Worm (Caenorhabditis elegans) whole organism, L3 larva: ENCODE results near the gene qua-1.

Source experiments
- ZK546.5 ChIP-seq: sonication (generic microtip); optimal IDR thresholded peaks from 2 replicates; lab custom pipeline; 2017; ENCODE audit warnings: missing biosample characterization, missing genetic modification characterization
- ama-1 ChIP-seq: fragments of 150-350 bp; optimal IDR thresholded peaks from 2 replicates; lab custom pipeline; 2018
- ceh-16 ChIP-seq: sonication (generic microtip); optimal IDR thresholded peaks from 2 replicates; lab custom pipeline; 2017; ENCODE audit warnings: missing biosample characterization, missing genetic modification characterization
- ceh-28 ChIP-seq: fragments of 150-350 bp; optimal IDR thresholded peaks from 2 replicates; lab custom pipeline; 2014; ENCODE audit warnings: missing biosample characterization, missing genetic modification reagents, missing genetic modification characterization
- ceh-82 ChIP-seq: fragments of 150-350 bp; optimal IDR thresholded peaks from 2 replicates; lab custom pipeline; 2014; ENCODE audit warnings: missing biosample characterization, missing genetic modification characterization
- ceh-9 ChIP-seq: sonication (generic microtip); optimal IDR thresholded peaks from 2 replicates; lab custom pipeline; 2018; ENCODE audit warnings: missing biosample characterization, missing genetic modification characterization
- daf-12 ChIP-seq: fragments of 150-350 bp; optimal IDR thresholded peaks from 2 replicates; lab custom pipeline; 2014; ENCODE audit warnings: missing biosample characterization, missing genetic modification reagents, missing genetic modification characterization
- egl-27 ChIP-seq: sonication (generic microtip); optimal IDR thresholded peaks from 4 replicates; lab custom pipeline; 2017; ENCODE audit warnings: missing biosample characterization, missing genetic modification reagents, missing genetic modification characterization
- egl-5 ChIP-seq: fragments of 150-350 bp; optimal IDR thresholded peaks from 2 replicates; lab custom pipeline; 2017; ENCODE audit warnings: missing biosample characterization, missing genetic modification reagents, missing genetic modification characterization, inconsistent platforms
- elt-1 ChIP-seq: fragments of 150-350 bp; optimal IDR thresholded peaks from 2 replicates; lab custom pipeline; 2014; ENCODE audit warnings: missing biosample characterization, missing genetic modification characterization
- elt-2 ChIP-seq: sonication (generic microtip); optimal IDR thresholded peaks from 2 replicates; lab custom pipeline; 2016; ENCODE audit warnings: missing genetic modification reagents, mild to moderate bottlenecking, missing genetic modification characterization, missing compliant biosample characterization
- elt-3 ChIP-seq, 3 experiments: fragments of 150-350 bp in 1 of 3; sonication (generic microtip) in 2 of 3; optimal IDR thresholded peaks; 2 replicates in 2 of 3; 4 replicates in 1 of 3; lab custom pipeline; 2014 to 2017; ENCODE audit warnings: missing biosample characterization in 3 of 3, missing genetic modification characterization in 3 of 3
- fkh-10 ChIP-seq: sonication (generic microtip); optimal IDR thresholded peaks from 2 replicates; lab custom pipeline; 2017; ENCODE audit warnings: missing biosample characterization, missing genetic modification reagents, missing genetic modification characterization
- fkh-2 ChIP-seq: fragments of 150-350 bp; optimal IDR thresholded peaks from 2 replicates; lab custom pipeline; 2014; ENCODE audit warnings: missing biosample characterization, missing genetic modification reagents, missing genetic modification characterization
- fos-1 ChIP-seq: fragments of 150-350 bp; optimal IDR thresholded peaks from 2 replicates; lab custom pipeline; 2014; ENCODE audit warnings: missing biosample characterization, missing genetic modification characterization
- hmg-11 ChIP-seq: sonication (generic microtip); optimal IDR thresholded peaks from 2 replicates; lab custom pipeline; 2016; ENCODE audit warnings: missing genetic modification characterization, missing compliant biosample characterization
- jun-1 ChIP-seq: fragments of 150-350 bp; optimal IDR thresholded peaks from 2 replicates; lab custom pipeline; 2014; ENCODE audit warnings: missing biosample characterization, missing genetic modification reagents, missing genetic modification characterization
- lin-15B ChIP-seq: fragments of 150-350 bp; optimal IDR thresholded peaks from 2 replicates; lab custom pipeline; 2014; ENCODE audit warnings: missing biosample characterization, missing genetic modification characterization
- lsy-12 ChIP-seq: sonication (generic microtip); optimal IDR thresholded peaks from 2 replicates; lab custom pipeline; 2016; ENCODE audit warnings: mild to moderate bottlenecking, missing genetic modification characterization, missing compliant biosample characterization
- mml-1 ChIP-seq: fragments of 150-350 bp; sonication (generic microtip); optimal IDR thresholded peaks from 3 replicates; lab custom pipeline; 2014; ENCODE audit warnings: missing biosample characterization, missing genetic modification characterization
- nhr-11 ChIP-seq: fragments of 150-350 bp; optimal IDR thresholded peaks from 2 replicates; lab custom pipeline; 2014; ENCODE audit warnings: missing biosample characterization, missing genetic modification characterization
- nhr-12 ChIP-seq: fragments of 150-350 bp; optimal IDR thresholded peaks from 2 replicates; lab custom pipeline; 2014; ENCODE audit warnings: missing biosample characterization, missing genetic modification characterization
- nhr-237 ChIP-seq: fragments of 150-350 bp; optimal IDR thresholded peaks from 2 replicates; lab custom pipeline; 2014; ENCODE audit warnings: missing biosample characterization, missing genetic modification characterization
- nhr-25 ChIP-seq: sonication (generic microtip); optimal IDR thresholded peaks from 2 replicates; lab custom pipeline; 2017; ENCODE audit warnings: missing biosample characterization, missing genetic modification characterization
- nhr-67 ChIP-seq: fragments of 150-350 bp; optimal IDR thresholded peaks from 2 replicates; lab custom pipeline; 2014; ENCODE audit warnings: missing biosample characterization, missing genetic modification characterization
- nhr-76 ChIP-seq: fragments of 150-350 bp; sonication (generic microtip); optimal IDR thresholded peaks from 5 replicates; lab custom pipeline; 2014; ENCODE audit warnings: missing biosample characterization, missing genetic modification characterization
- nhr-77 ChIP-seq: fragments of 150-350 bp; optimal IDR thresholded peaks from 2 replicates; lab custom pipeline; 2014; ENCODE audit warnings: missing biosample characterization, missing genetic modification characterization
- pha-4 ChIP-seq: fragments of 150-350 bp; optimal IDR thresholded peaks from 2 replicates; lab custom pipeline; 2014; ENCODE audit warnings: missing biosample characterization, missing genetic modification reagents, missing genetic modification characterization
- pqm-1 ChIP-seq: fragments of 150-350 bp; optimal IDR thresholded peaks from 2 replicates; lab custom pipeline; 2017; ENCODE audit warnings: missing biosample characterization, missing genetic modification characterization, inconsistent platforms
- skn-1 ChIP-seq: fragments of 150-350 bp; optimal IDR thresholded peaks from 2 replicates; lab custom pipeline; 2014; ENCODE audit warnings: missing biosample characterization, missing genetic modification characterization
- snpc-4 ChIP-seq: fragments of 150-350 bp; optimal IDR thresholded peaks from 2 replicates; lab custom pipeline; 2014; ENCODE audit warnings: missing biosample characterization, missing genetic modification characterization
- unc-39 ChIP-seq: sonication (generic microtip); optimal IDR thresholded peaks from 4 replicates; lab custom pipeline; 2017; ENCODE audit warnings: missing biosample characterization, missing genetic modification characterization
- ztf-11 ChIP-seq: fragments of 150-350 bp; optimal IDR thresholded peaks from 2 replicates; lab custom pipeline; 2014; ENCODE audit warnings: missing biosample characterization, missing genetic modification characterization

The qua-1 gene

DNA sequence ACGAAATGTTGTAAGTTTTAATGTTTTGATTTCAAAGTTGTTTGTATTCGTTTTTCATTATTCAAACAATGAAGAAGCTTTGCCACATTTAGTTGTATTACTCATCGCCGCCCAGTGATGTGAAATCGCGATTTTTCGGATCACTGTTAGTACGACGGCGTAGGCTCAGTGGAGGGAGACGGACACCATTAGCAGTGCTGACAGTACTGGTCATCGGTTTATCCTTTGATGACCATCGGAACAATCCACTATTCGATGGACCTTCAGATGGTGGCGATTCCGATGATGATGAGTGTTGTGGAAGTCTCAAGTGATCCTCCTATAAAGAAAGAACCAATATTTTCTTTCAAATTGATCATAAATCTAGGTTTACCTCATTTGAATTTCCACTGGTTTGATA, 11.1 kb upstream of the qua-1 start:
- TF ChIP-seq nhr-25 (peak; percentile 24), nhr-12 (tag; lab: Kevin White, UChicago) (no peak), nhr-237 (tag; lab: Kevin White, UChicago) (no peak)

ce11 chrII:8190455-8190854, 8.1 kb upstream of the qua-1 start, which contains the start of gene T05C12.8:
TSS of gene T05C12.8 (minus strand) at chrII:8190555.
- TF ChIP-seq ama-1: no peak
- TF ChIP-seq snpc-4 (tag; lab: Kevin White, UChicago): no peak
- no peak for TF ChIP-seq unc-39 (tag; lab: Kevin White, UChicago)
- TF ChIP-seq nhr-67: no peak
- TF ChIP-seq nhr-11 (tag; lab: Kevin White, UChicago): no peak
- TF ChIP-seq ceh-28 (tag; lab: Kevin White, UChicago): no peak
- TF ChIP-seq lsy-12 (tag; lab: Kevin White, UChicago): no peak
- no peak for TF ChIP-seq mml-1 (tag; lab: Kevin White, UChicago)
- TF ChIP-seq nhr-76: no peak
- TF ChIP-seq fkh-10 (GFP tag; lab: Kevin White, UChicago): no peak
- no peak for TF ChIP-seq nhr-12 (tag; lab: Kevin White, UChicago)
- TF ChIP-seq ztf-11 (tag; lab: Kevin White, UChicago): no peak
- TF ChIP-seq hmg-11 (tag; lab: Kevin White, UChicago): no peak
- no peak for TF ChIP-seq pha-4
- TF ChIP-seq ceh-9 (tag; lab: Kevin White, UChicago): no peak
- TF ChIP-seq nhr-77 (tag; lab: Kevin White, UChicago): no peak
- no peak for TF ChIP-seq elt-2 (tag; lab: Kevin White, UChicago)
- TF ChIP-seq egl-5 (tag; lab: Kevin White, UChicago): no peak
- no peak for TF ChIP-seq fos-1 (tag; lab: Kevin White, UChicago)
- no peak for TF ChIP-seq skn-1 (tag; lab: Kevin White, UChicago)

ce11 chrII:8193126-8193525, 5.5 kb upstream of the qua-1 start, which contains the start of gene T05C12.9:
TSS of gene T05C12.9 (minus strand) at chrII:8193226.
- TF ChIP-seq hmg-11 (tag; lab: Kevin White, UChicago) (no peak), elt-3 (tag; optimal IDR thresholded peaks at IDR 0.05; lab: Kevin White, UChicago) (no peak), ama-1 (no peak), fos-1 (tag; lab: Kevin White, UChicago) (no peak), jun-1 (tag; lab: Kevin White, UChicago) (no peak), skn-1 (tag; lab: Kevin White, UChicago) (no peak), fkh-2 (no peak), nhr-11 (tag; lab: Kevin White, UChicago) (no peak), ztf-11 (tag; lab: Kevin White, UChicago) (no peak), pqm-1 (no peak), elt-1 (tag; lab: Kevin White, UChicago) (no peak), daf-12 (tag; lab: Kevin White, UChicago) (no peak), nhr-12 (tag; lab: Kevin White, UChicago) (no peak), egl-5 (tag; lab: Kevin White, UChicago) (no peak), ceh-82 (tag; lab: Kevin White, UChicago) (no peak), ceh-16 (tag; lab: Kevin White, UChicago) (no peak), lin-15B (no peak), ZK546.5 (tag; lab: Kevin White, UChicago) (no peak)

DNA sequence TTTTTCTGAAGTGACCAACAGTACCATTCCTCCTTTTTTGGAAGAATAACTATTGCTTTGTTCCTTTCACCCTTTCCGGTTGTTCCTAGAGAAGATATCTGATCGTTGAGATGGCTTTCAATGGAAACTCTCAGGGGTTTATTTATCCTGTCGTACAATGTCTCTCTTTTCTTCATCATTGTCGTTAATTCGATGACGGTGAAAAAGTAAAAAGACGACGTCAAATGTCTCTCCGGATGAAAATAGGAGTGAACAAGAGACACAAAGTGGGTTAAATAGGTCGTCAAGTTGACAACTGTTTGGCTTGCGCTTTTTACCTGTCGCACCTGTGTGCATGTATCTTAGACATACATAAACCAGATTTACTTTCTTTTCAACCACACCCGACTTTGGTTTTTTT, 4.7 kb upstream of the qua-1 start:
- no peak for TF ChIP-seq ama-1
- TF ChIP-seq unc-39 (tag; lab: Kevin White, UChicago): no peak
- TF ChIP-seq egl-27 (tag; lab: Kevin White, UChicago): no peak

- TF ChIP-seq nhr-77 (tag; lab: Kevin White, UChicago) (no peak), nhr-76 (no peak), elt-1 (tag; lab: Kevin White, UChicago) (no peak), egl-27 (tag; lab: Kevin White, UChicago) (no peak), snpc-4 (tag; lab: Kevin White, UChicago) (no peak), nhr-25 (peak; percentile 62)
Observed at ce11 chrII:8199803-8200202, 1.2 kb downstream of the qua-1 start.

DNA sequence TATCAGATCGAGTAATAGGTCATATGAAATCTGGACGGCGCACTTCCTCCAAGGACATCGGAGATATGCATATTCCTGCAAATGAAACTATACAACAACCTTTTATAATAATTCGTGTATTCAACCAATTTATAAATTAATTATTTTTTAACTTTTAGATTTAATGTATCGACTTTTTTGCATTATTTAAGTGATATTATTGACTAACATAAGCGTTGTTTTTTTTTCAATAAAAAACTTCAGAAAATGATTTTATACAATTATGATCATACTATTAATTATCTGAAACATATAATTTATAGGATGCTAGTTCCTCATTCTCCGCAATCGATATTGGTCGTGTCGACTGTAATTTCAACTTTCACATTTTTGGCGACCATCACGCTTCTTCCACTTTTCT, 5.4 kb downstream of the qua-1 start, which contains the start of gene col-76:
TSS of gene col-76 (plus strand) at position 301 of the 400 bp plus-strand sequence.
- TF ChIP-seq skn-1 (tag; lab: Kevin White, UChicago) (no peak), nhr-77 (tag; lab: Kevin White, UChicago) (no peak), fkh-2 (no peak)
